Fruit fly (Drosophila melanogaster): ENCODE results near the gene Trs20.

DNA sequence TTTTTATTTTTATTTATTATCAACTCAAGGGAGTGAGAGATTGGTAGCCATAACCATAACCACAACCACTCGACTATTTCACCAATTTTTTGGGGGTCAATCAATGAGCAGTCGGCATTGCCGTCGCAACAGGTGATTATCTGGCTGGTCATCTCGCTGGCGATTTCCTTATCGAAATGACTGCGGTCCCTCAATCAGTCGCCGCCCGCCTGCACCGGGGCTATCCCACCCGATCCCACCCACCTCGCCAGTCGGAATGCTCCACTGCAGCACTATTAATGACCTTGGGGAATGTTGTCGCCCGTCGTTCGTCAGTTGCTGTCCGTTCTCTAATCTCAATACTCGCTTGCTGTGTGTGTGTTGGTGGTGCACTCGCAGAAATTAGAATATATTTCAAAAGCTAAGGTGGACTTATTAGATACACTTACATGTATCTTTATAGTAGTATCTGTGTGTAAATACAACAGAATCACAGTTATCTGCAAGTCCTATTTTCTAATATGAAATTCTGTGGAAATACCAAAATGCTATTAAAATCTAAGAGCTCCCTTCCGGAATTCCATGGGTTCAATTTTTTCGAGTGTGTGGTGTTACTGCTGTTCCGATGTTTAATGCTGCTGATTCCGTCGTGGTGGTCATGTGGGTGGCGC is 29.1 kb upstream of the Trs20 start:
- peak; percentile 34 for TF ChIP-seq toe (GFP tag; optimal IDR thresholded peaks at IDR 0.05)
- no peak for TF ChIP-seq CG33017 (tag; optimal IDR thresholded peaks at IDR 0.05)
- TF ChIP-seq CG5204 (GFP tag; optimal IDR thresholded peaks at IDR 0.05): peak; percentile 56
- no peak for TF ChIP-seq tj (GFP tag; optimal IDR thresholded peaks at IDR 0.05)
- no peak for TF ChIP-seq Clk (GFP tag; optimal IDR thresholded peaks at IDR 0.05)
- TF ChIP-seq CG11617 (GFP tag; optimal IDR thresholded peaks at IDR 0.05): no peak
- TF ChIP-seq cic (GFP tag; optimal IDR thresholded peaks at IDR 0.05): no peak
- no peak for TF ChIP-seq CG1620 (GFP tag; optimal IDR thresholded peaks at IDR 0.05)
- TF ChIP-seq CG7045 (GFP tag; optimal IDR thresholded peaks at IDR 0.05): peak; percentile 57
- TF ChIP-seq kay (GFP tag; ENCODE audit: borderline replicate concordance): peak; percentile 72
